Worm (Caenorhabditis elegans): ENCODE data around the gene clh-2.

- TF ChIP-seq snpc-4 (tag; optimal IDR thresholded peaks at IDR 0.05) (no peak), lin-13 (tag; optimal IDR thresholded peaks at IDR 0.05) (no peak), zip-8 (tag; optimal IDR thresholded peaks at IDR 0.05) (no peak), elt-1 (tag; optimal IDR thresholded peaks at IDR 0.05; ENCODE audit: borderline replicate concordance, insufficient read depth) (no peak), nhr-237 (tag; optimal IDR thresholded peaks at IDR 0.05) (no peak)
Observed at ce11 chrII:11361751-11362150, 10.1 kb downstream of the clh-2 start.

Measured in whole organism, mixed stage, embryonic.